Worm (Caenorhabditis elegans): ENCODE data around the gene Y73B6BL.29.

DNA sequence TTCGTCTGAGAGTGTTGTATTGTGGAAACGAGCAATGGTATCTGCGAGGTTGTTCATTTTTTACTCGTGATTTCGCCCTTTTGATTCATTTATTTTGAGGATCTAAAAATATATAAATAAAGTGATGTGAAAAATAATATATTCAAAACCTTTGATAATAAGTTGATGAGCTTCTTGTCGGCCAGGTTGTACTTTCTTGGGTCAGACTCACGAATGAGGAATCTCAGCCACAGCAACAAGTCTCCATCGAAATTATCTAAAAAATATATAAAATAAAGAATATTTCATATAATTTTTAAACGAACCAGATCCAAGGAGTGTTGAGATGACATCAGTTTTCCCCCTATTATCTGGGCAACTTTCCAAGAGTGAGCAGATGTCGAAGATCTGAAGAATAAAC is 20.7 kb downstream of the Y73B6BL.29 start, which contains the start of gene Y73B6BL.288:
- TF ChIP-seq him-1 (tag; optimal IDR thresholded peaks at IDR 0.05) (no peak), W03F9.2 (tag; optimal IDR thresholded peaks at IDR 0.05) (no peak), dao-5 (tag; optimal IDR thresholded peaks at IDR 0.05) (no peak)

Data from whole organism, L4/young adult.